Fruit fly (Drosophila melanogaster) whole organism, embryonic: Measurements from ENCODE around the gene CG42833.
A peak's percentile ranks its signal among the peaks of the same experiment; 100 is the strongest.

Experiments used
- ATbp ChIP-seq: fragments of 200-800 bp; sonication (Bioruptor generic); optimal IDR thresholded peaks from 2 replicates; lab custom pipeline; 2017; ENCODE audit warnings: missing biosample characterization, mild to moderate bottlenecking, missing genetic modification characterization, missing genetic modification reagents
- CG10366 ChIP-seq: fragments of 200-800 bp; sonication (Bioruptor generic); IDR thresholded peaks from 2 replicates; pipeline ENCODE4 v1.3.6; 2022; ENCODE audit warnings: missing biosample characterization, missing genetic modification characterization
- CG10462 ChIP-seq: fragments of 200-800 bp; sonication (Bioruptor generic); optimal IDR thresholded peaks from 2 replicates; lab custom pipeline; 2016; ENCODE audit warnings: missing biosample characterization, missing genetic modification characterization
- CG10543 ChIP-seq: fragments of 200-800 bp; sonication (Bioruptor generic); optimal IDR thresholded peaks from 3 replicates; lab custom pipeline; 2017; ENCODE audit warnings: missing biosample characterization, mild to moderate bottlenecking, missing genetic modification characterization, moderate library complexity
- CG11085 ChIP-seq: fragments of 200-800 bp; sonication (Bioruptor generic); IDR thresholded peaks from 2 replicates; pipeline ENCODE4 v1.3.6; 2022; ENCODE audit warnings: missing biosample characterization, missing genetic modification characterization
- CG11723 ChIP-seq: fragments of 200-800 bp; sonication (Bioruptor generic); optimal IDR thresholded peaks from 2 replicates; lab custom pipeline; 2017; ENCODE audit warnings: missing biosample characterization, mild to moderate bottlenecking, missing genetic modification characterization
- CG12299 ChIP-seq: fragments of 200-800 bp; sonication (Bioruptor generic); optimal IDR thresholded peaks from 2 replicates; lab custom pipeline; 2018; ENCODE audit warnings: missing biosample characterization, mild to moderate bottlenecking, missing genetic modification characterization
- CG12942 ChIP-seq: fragments of 200-800 bp; sonication (Bioruptor generic); optimal IDR thresholded peaks from 3 replicates; lab custom pipeline; 2016; ENCODE audit warnings: missing biosample characterization, missing genetic modification characterization
- CG13287 ChIP-seq: fragments of 200-800 bp; sonication (Bioruptor generic); IDR thresholded peaks from 2 replicates; pipeline ENCODE4 v1.3.6; 2022; ENCODE audit warnings: missing biosample characterization, missing genetic modification characterization; ENCODE audit not compliant: partially characterized antibody
- CG14860 ChIP-seq: fragments of 200-800 bp; sonication (Bioruptor generic); IDR thresholded peaks from 3 replicates; pipeline ENCODE4 v1.3.6; 2022; ENCODE audit warnings: missing biosample characterization, missing genetic modification characterization; ENCODE audit not compliant: partially characterized antibody
- CG14965 ChIP-seq: fragments of 200-800 bp; sonication (Bioruptor generic); optimal IDR thresholded peaks from 2 replicates; lab custom pipeline; 2016; ENCODE audit warnings: missing biosample characterization, missing genetic modification characterization, borderline replicate concordance
- CG15073 ChIP-seq: fragments of 200-800 bp; sonication (Bioruptor generic); optimal IDR thresholded peaks from 2 replicates; lab custom pipeline; 2016; ENCODE audit warnings: missing biosample characterization, missing genetic modification characterization
- CG17328 ChIP-seq: fragments of 200-800 bp; sonication (Bioruptor generic); IDR thresholded peaks from 2 replicates; pipeline ENCODE4 v1.3.6; 2022; ENCODE audit warnings: missing biosample characterization, missing genetic modification characterization
- CG17568 ChIP-seq: fragments of 200-800 bp; sonication (Bioruptor generic); optimal IDR thresholded peaks from 2 replicates; lab custom pipeline; 2018; ENCODE audit warnings: missing biosample characterization, mild to moderate bottlenecking, missing genetic modification characterization, moderate library complexity
- CG30020 ChIP-seq: fragments of 200-800 bp; optimal IDR thresholded peaks from 2 replicates; lab custom pipeline; 2019; ENCODE audit warnings: missing biosample characterization, mild to moderate bottlenecking, missing genetic modification characterization, moderate library complexity
- CG34376 ChIP-seq: fragments of 200-800 bp; sonication (Bioruptor generic); optimal IDR thresholded peaks from 2 replicates; lab custom pipeline; 2018; ENCODE audit warnings: missing biosample characterization, mild to moderate bottlenecking, missing genetic modification characterization
- CG4360 ChIP-seq: fragments of 200-800 bp; sonication (Bioruptor generic); IDR thresholded peaks from 2 replicates; pipeline ENCODE4 v1.3.6; 2022; ENCODE audit warnings: missing biosample characterization, missing genetic modification characterization
- CG43689 ChIP-seq: fragments of 200-800 bp; sonication (Bioruptor generic); IDR thresholded peaks from 2 replicates; pipeline ENCODE4 v1.3.6; 2022; ENCODE audit warnings: missing biosample characterization, missing genetic modification characterization
- CG4617 ChIP-seq: fragments of 200-800 bp; sonication (Bioruptor generic); optimal IDR thresholded peaks from 3 replicates; lab custom pipeline; 2016; ENCODE audit warnings: missing biosample characterization, missing genetic modification characterization, borderline replicate concordance
- CG6654 ChIP-seq: fragments of 200-800 bp; sonication (Bioruptor generic); optimal IDR thresholded peaks from 2 replicates; lab custom pipeline; 2017; ENCODE audit warnings: missing biosample characterization, mild to moderate bottlenecking, missing genetic modification characterization
- CG6689 ChIP-seq: fragments of 200-800 bp; sonication (Bioruptor generic); IDR thresholded peaks from 2 replicates; pipeline ENCODE4 v1.3.6; 2022; ENCODE audit warnings: missing biosample characterization, missing genetic modification characterization
- CG6854 ChIP-seq: fragments of 200-800 bp; sonication (Bioruptor generic); optimal IDR thresholded peaks from 3 replicates; lab custom pipeline; 2017; ENCODE audit warnings: missing biosample characterization, mild to moderate bottlenecking, missing genetic modification characterization
- CTCF ChIP-seq: fragments of 200-800 bp; sonication (Bioruptor generic); optimal IDR thresholded peaks from 2 replicates; lab custom pipeline; 2017; ENCODE audit warnings: missing biosample characterization, mild to moderate bottlenecking, missing genetic modification characterization, moderate library complexity
- Camta ChIP-seq: fragments of 200-800 bp; sonication (Bioruptor generic); optimal IDR thresholded peaks from 2 replicates; lab custom pipeline; 2016; ENCODE audit warnings: missing biosample characterization, missing genetic modification characterization
- D ChIP-seq, 2 experiments: fragments of 200-800 bp in 1 of 2; fragments of >200 bp in 1 of 2; sonication (Bioruptor generic) in 1 of 2; optimal IDR thresholded peaks; 2 replicates in 1 of 2; 3 replicates in 1 of 2; lab custom pipeline; 2017; ENCODE audit warnings: mild to moderate bottlenecking in 1 of 2, missing biosample characterization in 1 of 2, missing genetic modification characterization in 1 of 2, missing genetic modification reagents in 1 of 2
- Deaf1 ChIP-seq: fragments of 200-800 bp; optimal IDR thresholded peaks from 3 replicates; lab custom pipeline; 2019; ENCODE audit warnings: missing biosample characterization, mild to moderate bottlenecking, missing genetic modification characterization, moderate library complexity
- Doc2 ChIP-seq: fragments of 200-800 bp; sonication (Bioruptor generic); IDR thresholded peaks from 2 replicates; pipeline ENCODE4 v1.3.6; 2022; ENCODE audit warnings: missing biosample characterization, missing genetic modification characterization
- Dp ChIP-seq: fragments of 200-800 bp; sonication (Bioruptor generic); optimal IDR thresholded peaks from 2 replicates; lab custom pipeline; 2018; ENCODE audit warnings: missing biosample characterization, mild to moderate bottlenecking, missing genetic modification characterization, moderate library complexity
- Fer2 ChIP-seq: fragments of 200-800 bp; sonication (Bioruptor generic); optimal IDR thresholded peaks from 2 replicates; lab custom pipeline; 2018; ENCODE audit warnings: missing biosample characterization, mild to moderate bottlenecking, missing genetic modification characterization, moderate library complexity
- H2.0 ChIP-seq: fragments of 200-800 bp; sonication (Bioruptor generic); IDR thresholded peaks from 2 replicates; pipeline ENCODE4 v1.3.6; 2022; ENCODE audit warnings: missing biosample characterization, missing genetic modification characterization
- Hr78 ChIP-seq, 2 experiments: fragments of 200-800 bp in 1 of 2; fragments of >200 bp in 1 of 2; sonication (Bioruptor generic) in 1 of 2; optimal IDR thresholded peaks; 2 replicates each; lab custom pipeline; 2017 to 2019; ENCODE audit warnings: missing biosample characterization in 2 of 2, missing genetic modification characterization in 2 of 2, mild to moderate bottlenecking in 1 of 2, moderate library complexity in 1 of 2
- NK7.1 ChIP-seq: fragments of 200-800 bp; sonication (Bioruptor generic); optimal IDR thresholded peaks from 3 replicates; lab custom pipeline; 2016; ENCODE audit warnings: missing biosample characterization, missing genetic modification characterization
- Nf-YA ChIP-seq: fragments of 200-800 bp; sonication (Bioruptor generic); IDR thresholded peaks from 2 replicates; pipeline ENCODE4 v1.3.6; 2022; ENCODE audit warnings: missing biosample characterization, missing genetic modification characterization
- Ravus ChIP-seq: fragments of 200-800 bp; sonication (Bioruptor generic); IDR thresholded peaks from 2 replicates; pipeline ENCODE4 v1.3.6; 2022; ENCODE audit warnings: missing biosample characterization, missing genetic modification characterization
- Spps ChIP-seq: fragments of 200-800 bp; sonication (Bioruptor generic); optimal IDR thresholded peaks from 2 replicates; lab custom pipeline; 2018; ENCODE audit warnings: missing biosample characterization, mild to moderate bottlenecking, missing genetic modification characterization
- caup ChIP-seq: fragments of 200-800 bp; sonication (Bioruptor generic); optimal IDR thresholded peaks from 3 replicates; lab custom pipeline; 2017; ENCODE audit warnings: missing biosample characterization, mild to moderate bottlenecking, missing genetic modification characterization, moderate library complexity; ENCODE audit not compliant: severe bottlenecking
- chm ChIP-seq: fragments of 200-800 bp; sonication (Bioruptor generic); IDR thresholded peaks from 2 replicates; pipeline ENCODE4 v1.3.6; 2022; ENCODE audit warnings: missing biosample characterization, missing genetic modification characterization
- dysf ChIP-seq: fragments of 200-800 bp; sonication (Bioruptor generic); IDR thresholded peaks from 3 replicates; pipeline ENCODE4 v1.3.6; 2022; ENCODE audit warnings: missing biosample characterization, missing genetic modification characterization
- esg ChIP-seq: fragments of 200-800 bp; sonication (Bioruptor generic); conservative IDR thresholded peaks from 2 replicates; pipeline ENCODE4 v1.3.6; 2022; ENCODE audit warnings: missing biosample characterization, missing genetic modification characterization
- gro ChIP-seq: fragments of 200-800 bp; sonication (Bioruptor generic); optimal IDR thresholded peaks from 2 replicates; lab custom pipeline; 2016; ENCODE audit warnings: missing biosample characterization, missing genetic modification characterization
- jing ChIP-seq: fragments of 200-800 bp; sonication (Bioruptor generic); optimal IDR thresholded peaks from 2 replicates; lab custom pipeline; 2018; ENCODE audit warnings: missing biosample characterization, mild to moderate bottlenecking, missing genetic modification characterization
- nerfin-1 ChIP-seq: fragments of 200-800 bp; sonication (Bioruptor generic); optimal IDR thresholded peaks from 3 replicates; lab custom pipeline; 2019; ENCODE audit warnings: missing biosample characterization, mild to moderate bottlenecking, missing genetic modification characterization, moderate library complexity
- oc ChIP-seq: fragments of 200-800 bp; sonication (Bioruptor generic); optimal IDR thresholded peaks from 2 replicates; lab custom pipeline; 2018; ENCODE audit warnings: missing biosample characterization, mild to moderate bottlenecking, missing genetic modification characterization, moderate library complexity
- salm ChIP-seq: fragments of 200-800 bp; sonication (Bioruptor generic); optimal IDR thresholded peaks from 2 replicates; lab custom pipeline; 2018; ENCODE audit warnings: missing biosample characterization, mild to moderate bottlenecking, missing genetic modification characterization
- sisA ChIP-seq: fragments of 200-800 bp; sonication (Bioruptor generic); IDR thresholded peaks from 2 replicates; pipeline ENCODE4 v1.3.6; 2022; ENCODE audit warnings: missing biosample characterization, missing genetic modification characterization
- slp2 ChIP-seq: fragments of 200-800 bp; sonication (Bioruptor generic); optimal IDR thresholded peaks from 2 replicates; lab custom pipeline; 2016; ENCODE audit warnings: missing biosample characterization, missing genetic modification characterization
- unpg ChIP-seq: fragments of 200-800 bp; sonication (Bioruptor generic); optimal IDR thresholded peaks from 3 replicates; lab custom pipeline; 2018; ENCODE audit warnings: missing biosample characterization, mild to moderate bottlenecking, missing genetic modification characterization, moderate library complexity
- yki ChIP-seq: fragments of >200 bp; optimal IDR thresholded peaks from 3 replicates; lab custom pipeline; 2018

The CG42833 gene

DNA sequence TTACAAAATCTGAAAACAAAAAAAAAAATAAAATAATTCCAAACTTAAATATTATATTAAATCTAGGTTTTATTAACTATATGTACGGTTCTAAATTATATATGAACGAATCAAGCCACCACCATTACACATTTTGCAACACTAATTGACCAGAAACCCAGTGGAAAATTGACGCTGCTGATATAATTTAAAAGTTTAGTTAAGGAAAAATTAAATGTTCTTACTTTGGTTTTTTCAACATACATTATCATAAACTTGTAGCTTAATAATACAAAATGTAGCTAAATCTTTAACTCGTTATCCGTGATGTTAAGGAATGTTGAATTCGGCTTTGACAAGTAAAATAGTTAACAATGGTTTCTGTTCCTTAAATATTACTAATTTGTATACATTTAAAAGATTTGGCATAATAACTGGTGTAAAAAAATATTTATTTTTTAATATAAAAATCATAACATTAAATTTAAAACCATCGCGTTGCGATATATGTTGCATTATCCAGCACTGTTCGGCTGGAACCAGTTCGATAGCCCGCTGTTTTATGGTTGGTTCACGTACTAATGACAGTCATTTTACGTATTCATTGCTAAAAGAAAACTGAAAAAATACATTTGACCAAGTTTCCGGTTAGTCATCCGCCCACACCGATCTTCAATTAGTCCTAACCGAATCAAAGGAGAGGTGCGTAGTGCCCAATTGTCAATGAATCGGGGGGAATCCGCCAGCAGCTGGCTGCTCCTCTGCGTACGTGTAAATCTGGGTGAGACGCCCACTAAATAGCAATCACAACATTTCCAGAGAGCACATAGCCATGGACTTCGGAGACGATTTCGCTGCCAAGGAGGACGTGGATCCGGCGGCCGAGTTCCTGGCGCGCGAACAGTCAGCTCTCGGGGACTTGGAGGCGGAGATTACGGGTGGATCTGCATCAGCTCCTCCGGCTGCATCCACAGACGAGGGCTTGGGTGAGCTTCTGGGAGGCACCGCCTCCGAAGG, 42.4 kb downstream of the CG42833 start (continued):
- TF ChIP-seq CG6689 (GFP tag; lab: Robert Waterston, UW) (peak; percentile 63; the same call in 1 of the 2 replicates), chm (GFP tag; lab: Robert Waterston, UW) (no peak), Fer2 (tag; lab: Kevin White, UChicago) (peak; percentile 11), CG15073 (no peak), Doc2 (GFP tag; lab: Robert Waterston, UW) (no peak), Spps (tag; lab: Kevin White, UChicago) (no peak), nerfin-1 (tag; lab: Kevin White, UChicago) (peak; percentile 65), Camta (GFP tag; lab: Kevin White, UChicago) (no peak), CG10462 (GFP tag; lab: Kevin White, UChicago) (peak; percentile 15), CG10366 (GFP tag; lab: Robert Waterston, UW) (peak; percentile 27), yki (lab: Kevin White, UChicago) (no peak), CG43689 (GFP tag; lab: Robert Waterston, UW) (0 out of 2 replicates have a peak, but pooled peaks have one; percentile 29), CG14965 (GFP tag; lab: Kevin White, UChicago) (no peak), sisA (0 out of 2 replicates have a peak, but pooled peaks have one; percentile 34), salm (tag; lab: Kevin White, UChicago) (no peak), ATbp (no peak), Nf-YA (GFP tag; lab: Robert Waterston, UW) (0 out of 2 replicates have a peak, but pooled peaks have one; percentile 5), caup (peak; percentile 61), slp2 (GFP tag; lab: Kevin White, UChicago) (no peak), Ravus (GFP tag; lab: Robert Waterston, UW) (no peak), D (optimal IDR thresholded peaks at IDR 0.05; lab: Kevin White, UChicago) (no peak), D (GFP tag; optimal IDR thresholded peaks at IDR 0.05; lab: Kevin White, UChicago) (peak; percentile 21), CG30020 (tag; lab: Kevin White, UChicago) (peak; percentile 15), CG4617 (GFP tag; lab: Kevin White, UChicago) (no peak), unpg (peak; percentile 33), CG6854 (GFP tag; lab: Kevin White, UChicago) (no peak), CG4360 (GFP tag; lab: Robert Waterston, UW) (no peak), CTCF (GFP tag; lab: Kevin White, UChicago) (no peak), CG11085 (GFP tag; lab: Robert Waterston, UW) (peak; percentile 20), CG6654 (GFP tag; lab: Kevin White, UChicago) (no peak), CG34376 (no peak), CG14860 (GFP tag; lab: Robert Waterston, UW) (peak; percentile 58; the same call in 2 of the 3 replicates), gro (GFP tag; lab: Kevin White, UChicago) (no peak), CG17568 (GFP tag; lab: Kevin White, UChicago) (no peak), CG13287 (GFP tag; lab: Robert Waterston, UW) (peak; percentile 77), dysf (GFP tag; lab: Robert Waterston, UW) (peak; percentile 56; the same call in 2 of the 3 replicates), H2.0 (GFP tag; lab: Robert Waterston, UW) (peak; percentile 53), oc (tag; lab: Kevin White, UChicago) (no peak), NK7.1 (GFP tag; lab: Kevin White, UChicago) (no peak), Dp (GFP tag; lab: Kevin White, UChicago) (no peak), CG10543 (GFP tag; lab: Kevin White, UChicago) (peak; percentile 67), Deaf1 (tag; lab: Kevin White, UChicago) (peak; percentile 12), CG12942 (GFP tag; lab: Kevin White, UChicago) (peak; percentile 13), jing (GFP tag; lab: Kevin White, UChicago) (peak; percentile 7), CG17328 (peak; percentile 22; the same call in 1 of the 2 replicates), Hr78 (GFP tag; optimal IDR thresholded peaks at IDR 0.05; lab: Kevin White, UChicago) (no peak), CG11723 (GFP tag; lab: Kevin White, UChicago) (peak; percentile 6), CG12299 (tag; lab: Kevin White, UChicago) (peak; percentile 54), esg (GFP tag; lab: Robert Waterston, UW) (peak; percentile 25; the same call in 1 of the 2 replicates)
